Worm (Caenorhabditis elegans) whole organism, L3 larva: Measurements from ENCODE around the gene hpk-1.

Experiments used
- ama-1 ChIP-seq: fragments of 150-350 bp; optimal IDR thresholded peaks from 2 replicates; lab custom pipeline; 2018
- ceh-9 ChIP-seq: sonication (generic microtip); optimal IDR thresholded peaks from 2 replicates; lab custom pipeline; 2018; ENCODE audit warnings: missing biosample characterization, missing genetic modification characterization
- daf-12 ChIP-seq: fragments of 150-350 bp; optimal IDR thresholded peaks from 2 replicates; lab custom pipeline; 2014; ENCODE audit warnings: missing biosample characterization, missing genetic modification reagents, missing genetic modification characterization
- elt-1 ChIP-seq: fragments of 150-350 bp; optimal IDR thresholded peaks from 2 replicates; lab custom pipeline; 2014; ENCODE audit warnings: missing biosample characterization, missing genetic modification characterization
- fkh-10 ChIP-seq: sonication (generic microtip); optimal IDR thresholded peaks from 2 replicates; lab custom pipeline; 2017; ENCODE audit warnings: missing biosample characterization, missing genetic modification reagents, missing genetic modification characterization
- jun-1 ChIP-seq: fragments of 150-350 bp; optimal IDR thresholded peaks from 2 replicates; lab custom pipeline; 2014; ENCODE audit warnings: missing biosample characterization, missing genetic modification reagents, missing genetic modification characterization
- nhr-12 ChIP-seq: fragments of 150-350 bp; optimal IDR thresholded peaks from 2 replicates; lab custom pipeline; 2014; ENCODE audit warnings: missing biosample characterization, missing genetic modification characterization
- skn-1 ChIP-seq: fragments of 150-350 bp; optimal IDR thresholded peaks from 2 replicates; lab custom pipeline; 2014; ENCODE audit warnings: missing biosample characterization, missing genetic modification characterization
- snpc-4 ChIP-seq: fragments of 150-350 bp; optimal IDR thresholded peaks from 2 replicates; lab custom pipeline; 2014; ENCODE audit warnings: missing biosample characterization, missing genetic modification characterization
- unc-39 ChIP-seq: sonication (generic microtip); optimal IDR thresholded peaks from 4 replicates; lab custom pipeline; 2017; ENCODE audit warnings: missing biosample characterization, missing genetic modification characterization
- zag-1 ChIP-seq: fragments of 150-350 bp; optimal IDR thresholded peaks from 2 replicates; lab custom pipeline; 2014; ENCODE audit warnings: missing biosample characterization, missing genetic modification characterization

- no peak for TF ChIP-seq elt-1
- TF ChIP-seq unc-39 (tag; lab: Kevin White, UChicago), result no peak
- TF ChIP-seq ama-1, result no peak
- TF ChIP-seq jun-1 (tag; lab: Kevin White, UChicago), result no peak
- no peak for TF ChIP-seq zag-1 (tag; lab: Kevin White, UChicago)
- no peak for TF ChIP-seq snpc-4
- no peak for TF ChIP-seq skn-1
- TF ChIP-seq ceh-9, result no peak
- TF ChIP-seq nhr-12, result no peak
- no peak for TF ChIP-seq fkh-10
- no peak for TF ChIP-seq daf-12 (tag; lab: Kevin White, UChicago)
Observed at ce11 chrX:4219487-4219886, 2.4 kb upstream of the hpk-1 start.
